Worm (Caenorhabditis elegans) whole organism, L3 larva: ENCODE measurements around the gene F19B10.3.
A peak's percentile ranks its signal among the peaks of the same experiment; 100 is the strongest.

Experiments
- ZK546.5 ChIP-seq: sonication (generic microtip); optimal IDR thresholded peaks from 2 replicates; lab custom pipeline; 2017; ENCODE audit warnings: missing biosample characterization, missing genetic modification characterization
- aly-2 ChIP-seq: fragments of 150-350 bp; optimal IDR thresholded peaks from 2 replicates; lab custom pipeline; 2014; ENCODE audit warnings: missing biosample characterization, missing genetic modification characterization
- ama-1 ChIP-seq: fragments of 150-350 bp; optimal IDR thresholded peaks from 2 replicates; lab custom pipeline; 2018
- ceh-16 ChIP-seq: sonication (generic microtip); optimal IDR thresholded peaks from 2 replicates; lab custom pipeline; 2017; ENCODE audit warnings: missing biosample characterization, missing genetic modification characterization
- ceh-28 ChIP-seq: fragments of 150-350 bp; optimal IDR thresholded peaks from 2 replicates; lab custom pipeline; 2014; ENCODE audit warnings: missing biosample characterization, missing genetic modification reagents, missing genetic modification characterization
- ceh-82 ChIP-seq: fragments of 150-350 bp; optimal IDR thresholded peaks from 2 replicates; lab custom pipeline; 2014; ENCODE audit warnings: missing biosample characterization, missing genetic modification characterization
- ceh-9 ChIP-seq: sonication (generic microtip); optimal IDR thresholded peaks from 2 replicates; lab custom pipeline; 2018; ENCODE audit warnings: missing biosample characterization, missing genetic modification characterization
- daf-12 ChIP-seq: fragments of 150-350 bp; optimal IDR thresholded peaks from 2 replicates; lab custom pipeline; 2014; ENCODE audit warnings: missing biosample characterization, missing genetic modification reagents, missing genetic modification characterization
- egl-27 ChIP-seq: sonication (generic microtip); optimal IDR thresholded peaks from 4 replicates; lab custom pipeline; 2017; ENCODE audit warnings: missing biosample characterization, missing genetic modification reagents, missing genetic modification characterization
- elt-2 ChIP-seq: sonication (generic microtip); optimal IDR thresholded peaks from 2 replicates; lab custom pipeline; 2016; ENCODE audit warnings: missing genetic modification reagents, mild to moderate bottlenecking, missing genetic modification characterization, missing compliant biosample characterization
- elt-3 ChIP-seq, 3 experiments: fragments of 150-350 bp in 1 of 3; sonication (generic microtip) in 2 of 3; optimal IDR thresholded peaks; 2 replicates in 2 of 3; 4 replicates in 1 of 3; lab custom pipeline; 2014 to 2017; ENCODE audit warnings: missing biosample characterization in 3 of 3, missing genetic modification characterization in 3 of 3
- eor-1 ChIP-seq, 2 experiments: fragments of 150-350 bp; optimal IDR thresholded peaks; 2 replicates each; lab custom pipeline; 2014 to 2018; ENCODE audit warnings: missing biosample characterization in 2 of 2, missing genetic modification characterization in 2 of 2
- fkh-2 ChIP-seq: fragments of 150-350 bp; optimal IDR thresholded peaks from 2 replicates; lab custom pipeline; 2014; ENCODE audit warnings: missing biosample characterization, missing genetic modification reagents, missing genetic modification characterization
- fos-1 ChIP-seq: fragments of 150-350 bp; optimal IDR thresholded peaks from 2 replicates; lab custom pipeline; 2014; ENCODE audit warnings: missing biosample characterization, missing genetic modification characterization
- hmg-11 ChIP-seq: sonication (generic microtip); optimal IDR thresholded peaks from 2 replicates; lab custom pipeline; 2016; ENCODE audit warnings: missing genetic modification characterization, missing compliant biosample characterization
- jun-1 ChIP-seq: fragments of 150-350 bp; optimal IDR thresholded peaks from 2 replicates; lab custom pipeline; 2014; ENCODE audit warnings: missing biosample characterization, missing genetic modification reagents, missing genetic modification characterization
- lsy-12 ChIP-seq: sonication (generic microtip); optimal IDR thresholded peaks from 2 replicates; lab custom pipeline; 2016; ENCODE audit warnings: mild to moderate bottlenecking, missing genetic modification characterization, missing compliant biosample characterization
- mml-1 ChIP-seq: fragments of 150-350 bp; sonication (generic microtip); optimal IDR thresholded peaks from 3 replicates; lab custom pipeline; 2014; ENCODE audit warnings: missing biosample characterization, missing genetic modification characterization
- nfya-1 ChIP-seq: sonication (generic microtip); optimal IDR thresholded peaks from 2 replicates; lab custom pipeline; 2017; ENCODE audit warnings: missing genetic modification characterization, mild to moderate bottlenecking, missing compliant biosample characterization, antibody characterized with exemption, moderate library complexity; ENCODE audit not compliant: insufficient read depth
- nhr-11 ChIP-seq: fragments of 150-350 bp; optimal IDR thresholded peaks from 2 replicates; lab custom pipeline; 2014; ENCODE audit warnings: missing biosample characterization, missing genetic modification characterization
- nhr-12 ChIP-seq: fragments of 150-350 bp; optimal IDR thresholded peaks from 2 replicates; lab custom pipeline; 2014; ENCODE audit warnings: missing biosample characterization, missing genetic modification characterization
- nhr-23 ChIP-seq: fragments of 150-350 bp; optimal IDR thresholded peaks from 2 replicates; lab custom pipeline; 2014; ENCODE audit warnings: missing biosample characterization, missing genetic modification reagents, missing genetic modification characterization
- nhr-25 ChIP-seq: sonication (generic microtip); optimal IDR thresholded peaks from 2 replicates; lab custom pipeline; 2017; ENCODE audit warnings: missing biosample characterization, missing genetic modification characterization
- nhr-43 ChIP-seq: sonication (generic microtip); optimal IDR thresholded peaks from 2 replicates; lab custom pipeline; 2016; ENCODE audit warnings: mild to moderate bottlenecking, missing genetic modification characterization, missing compliant biosample characterization; ENCODE audit not compliant: poor library complexity, severe bottlenecking
- nhr-67 ChIP-seq: fragments of 150-350 bp; optimal IDR thresholded peaks from 2 replicates; lab custom pipeline; 2014; ENCODE audit warnings: missing biosample characterization, missing genetic modification characterization
- nhr-76 ChIP-seq: fragments of 150-350 bp; sonication (generic microtip); optimal IDR thresholded peaks from 5 replicates; lab custom pipeline; 2014; ENCODE audit warnings: missing biosample characterization, missing genetic modification characterization
- nhr-77 ChIP-seq: fragments of 150-350 bp; optimal IDR thresholded peaks from 2 replicates; lab custom pipeline; 2014; ENCODE audit warnings: missing biosample characterization, missing genetic modification characterization
- pha-4 ChIP-seq: fragments of 150-350 bp; optimal IDR thresholded peaks from 2 replicates; lab custom pipeline; 2014; ENCODE audit warnings: missing biosample characterization, missing genetic modification reagents, missing genetic modification characterization
- pqm-1 ChIP-seq: fragments of 150-350 bp; optimal IDR thresholded peaks from 2 replicates; lab custom pipeline; 2017; ENCODE audit warnings: missing biosample characterization, missing genetic modification characterization, inconsistent platforms
- snpc-4 ChIP-seq: fragments of 150-350 bp; optimal IDR thresholded peaks from 2 replicates; lab custom pipeline; 2014; ENCODE audit warnings: missing biosample characterization, missing genetic modification characterization
- tbx-2 ChIP-seq: sonication (generic microtip); optimal IDR thresholded peaks from 2 replicates; lab custom pipeline; 2016; ENCODE audit warnings: mild to moderate bottlenecking, missing genetic modification characterization, missing compliant biosample characterization
- unc-62 ChIP-seq: fragments of 150-350 bp; sonication (generic microtip); optimal IDR thresholded peaks from 4 replicates; lab custom pipeline; 2014; ENCODE audit warnings: missing biosample characterization, missing genetic modification reagents, missing genetic modification characterization
- zag-1 ChIP-seq: fragments of 150-350 bp; optimal IDR thresholded peaks from 2 replicates; lab custom pipeline; 2014; ENCODE audit warnings: missing biosample characterization, missing genetic modification characterization
- ztf-11 ChIP-seq: fragments of 150-350 bp; optimal IDR thresholded peaks from 2 replicates; lab custom pipeline; 2014; ENCODE audit warnings: missing biosample characterization, missing genetic modification characterization

F19B10.3 gene

DNA sequence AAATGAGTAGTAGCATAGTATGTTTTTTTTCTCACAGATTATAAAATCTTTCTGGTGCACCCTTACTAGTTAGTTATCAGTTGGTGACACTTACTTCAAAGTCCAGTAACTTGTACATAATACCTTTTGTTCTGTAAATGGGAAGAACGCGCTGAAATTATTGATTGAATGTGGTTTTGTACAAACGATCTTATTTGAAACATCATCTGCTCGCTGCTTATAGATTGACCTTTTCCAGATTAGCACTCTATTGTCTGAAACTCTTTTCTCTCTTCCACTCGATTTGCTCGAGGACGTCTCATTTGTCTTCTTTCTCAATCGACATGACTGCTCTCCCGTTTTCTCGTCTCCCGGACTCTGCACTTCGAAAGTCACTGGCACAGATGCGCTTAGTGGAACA is 17.5 kb upstream of the F19B10.3 start, which contains the start of gene fbxb-33:
Gene fbxb-33 (plus strand): TSS at position 301 of the 400 bp plus-strand sequence.
- TF ChIP-seq pha-4 (tag; lab: Kevin White, UChicago): no peak
- no peak for TF ChIP-seq zag-1 (tag; lab: Kevin White, UChicago)
- TF ChIP-seq nhr-23 (tag; lab: Kevin White, UChicago): no peak
- TF ChIP-seq hmg-11 (tag; lab: Kevin White, UChicago): no peak
- no peak for TF ChIP-seq fkh-2 (tag; lab: Kevin White, UChicago)
- no peak for TF ChIP-seq eor-1 (tag; optimal IDR thresholded peaks at IDR 0.05; lab: Kevin White, UChicago)
- no peak for TF ChIP-seq ztf-11
- TF ChIP-seq nhr-67 (tag; lab: Kevin White, UChicago): no peak
- no peak for TF ChIP-seq unc-62
- no peak for TF ChIP-seq daf-12 (tag; lab: Kevin White, UChicago)
- TF ChIP-seq ZK546.5 (tag; lab: Kevin White, UChicago): no peak

DNA sequence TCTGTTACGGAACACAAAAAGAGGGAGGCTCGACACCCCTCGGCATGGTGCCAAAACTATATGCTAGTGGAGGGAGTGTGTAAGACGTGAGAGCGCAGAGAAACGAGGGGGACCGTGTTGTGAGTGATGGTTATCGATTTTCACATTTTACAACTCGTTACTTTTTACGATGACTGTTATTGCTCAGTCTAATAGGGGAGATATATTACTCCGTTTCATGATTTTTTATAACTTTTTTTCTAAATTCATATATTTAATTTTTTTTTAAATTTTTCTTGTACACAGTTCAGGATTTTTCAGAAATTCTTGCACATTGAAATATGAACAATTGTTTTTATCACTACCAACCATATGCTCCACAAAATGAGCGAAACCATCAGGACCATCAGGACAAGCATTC is 9.2 kb upstream of the F19B10.3 start, which contains the start of gene F19B10.5:
Gene F19B10.5 (plus strand): TSS at position 301 of the 400 bp plus-strand sequence.
- TF ChIP-seq nhr-76 (tag; lab: Kevin White, UChicago): no peak
- no peak for TF ChIP-seq ama-1 (lab: Kevin White, UChicago)
- TF ChIP-seq nhr-43 (tag; lab: Kevin White, UChicago): no peak
- TF ChIP-seq snpc-4 (tag; lab: Kevin White, UChicago): no peak
- TF ChIP-seq lsy-12 (tag; lab: Kevin White, UChicago): no peak
- TF ChIP-seq ceh-28 (tag; lab: Kevin White, UChicago): no peak
- TF ChIP-seq nhr-77: no peak
- no peak for TF ChIP-seq nhr-23 (tag; lab: Kevin White, UChicago)
- TF ChIP-seq mml-1: no peak
- no peak for TF ChIP-seq aly-2 (tag; lab: Kevin White, UChicago)
- no peak for TF ChIP-seq pqm-1 (tag; lab: Kevin White, UChicago)
- no peak for TF ChIP-seq nhr-12
- TF ChIP-seq nhr-11: no peak
- TF ChIP-seq tbx-2 (tag; lab: Kevin White, UChicago): no peak
- no peak for TF ChIP-seq jun-1 (tag; lab: Kevin White, UChicago)
- no peak for TF ChIP-seq ZK546.5 (tag; lab: Kevin White, UChicago)
- TF ChIP-seq, all 47 proteins: peak for 0

DNA sequence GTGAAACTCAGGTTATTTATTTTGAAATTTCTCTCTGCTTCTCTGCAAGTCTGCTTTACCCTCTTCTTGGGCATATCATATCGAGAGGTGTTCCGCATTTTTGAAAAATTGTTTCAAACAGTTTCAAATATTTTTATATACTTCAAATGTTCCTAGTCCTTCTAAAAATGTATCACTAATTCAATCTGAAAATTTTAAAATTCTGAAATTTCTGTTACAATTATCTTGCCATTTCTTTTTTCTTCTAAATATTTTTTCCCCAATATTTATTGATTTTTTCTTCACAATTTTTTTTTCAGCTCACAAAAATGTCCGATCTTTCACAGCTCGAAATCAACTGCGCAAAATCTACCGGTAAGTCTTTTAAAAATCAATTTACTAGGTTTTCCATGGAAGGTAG is 4.8 kb upstream of the F19B10.3 start, which contains the start of gene F19B10.4:
Gene F19B10.4 (plus strand): TSS at position 301 of the 400 bp plus-strand sequence.
- TF ChIP-seq nhr-43 (tag; lab: Kevin White, UChicago): no peak
- no peak for TF ChIP-seq aly-2 (tag; lab: Kevin White, UChicago)
- no peak for TF ChIP-seq eor-1 (tag; optimal IDR thresholded peaks at IDR 0.05; lab: Kevin White, UChicago)
- no peak for TF ChIP-seq snpc-4 (tag; lab: Kevin White, UChicago)
- TF ChIP-seq nhr-76 (tag; lab: Kevin White, UChicago): no peak
- no peak for TF ChIP-seq egl-27
- TF ChIP-seq nhr-11: no peak
- no peak for TF ChIP-seq ceh-16 (tag; lab: Kevin White, UChicago)
- TF ChIP-seq fkh-2 (tag; lab: Kevin White, UChicago): no peak
- TF ChIP-seq mml-1: no peak
- TF ChIP-seq zag-1 (tag; lab: Kevin White, UChicago): no peak
- no peak for TF ChIP-seq ceh-82 (tag; lab: Kevin White, UChicago)
- TF ChIP-seq ceh-9: no peak
- no peak for TF ChIP-seq daf-12 (tag; lab: Kevin White, UChicago)
- no peak for TF ChIP-seq ztf-11

DNA sequence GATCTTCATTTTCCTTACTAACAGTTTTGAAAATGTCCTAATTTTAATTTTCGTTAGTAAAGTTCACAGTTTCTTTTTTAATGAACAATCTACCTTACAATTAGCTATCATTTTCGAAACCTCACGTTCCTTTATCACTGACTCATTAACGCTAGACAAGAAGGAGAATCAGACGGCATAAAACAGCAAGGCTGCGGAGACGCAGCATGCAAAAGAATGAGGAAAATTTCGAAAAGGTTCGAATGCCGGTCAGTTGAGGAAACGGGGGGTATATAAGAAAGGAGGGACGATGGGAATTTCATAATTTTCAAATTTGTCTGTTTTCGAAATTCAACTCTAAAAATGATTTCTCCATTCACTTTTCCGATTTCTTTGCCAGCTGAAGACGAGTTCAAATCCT is 2.6 kb upstream of the F19B10.3 start, which contains the start of gene F19B10.13:
Gene F19B10.13 (plus strand): TSS at position 343 of the 400 bp plus-strand sequence.
- TF ChIP-seq egl-27: no peak
- peak; percentile 70 for TF ChIP-seq elt-2 (tag; lab: Kevin White, UChicago)
- TF ChIP-seq pqm-1 (tag; lab: Kevin White, UChicago): peak; percentile 56
- peak in 1 of 3 experiments; percentile 41 for TF ChIP-seq elt-3 (tag; optimal IDR thresholded peaks at IDR 0.05; lab: Kevin White, UChicago)
- peak; percentile 14 for TF ChIP-seq nfya-1 (tag; lab: Kevin White, UChicago)
- no peak for TF ChIP-seq nhr-25 (tag; lab: Kevin White, UChicago)
- TF ChIP-seq, all 47 proteins: peak for 4

DNA sequence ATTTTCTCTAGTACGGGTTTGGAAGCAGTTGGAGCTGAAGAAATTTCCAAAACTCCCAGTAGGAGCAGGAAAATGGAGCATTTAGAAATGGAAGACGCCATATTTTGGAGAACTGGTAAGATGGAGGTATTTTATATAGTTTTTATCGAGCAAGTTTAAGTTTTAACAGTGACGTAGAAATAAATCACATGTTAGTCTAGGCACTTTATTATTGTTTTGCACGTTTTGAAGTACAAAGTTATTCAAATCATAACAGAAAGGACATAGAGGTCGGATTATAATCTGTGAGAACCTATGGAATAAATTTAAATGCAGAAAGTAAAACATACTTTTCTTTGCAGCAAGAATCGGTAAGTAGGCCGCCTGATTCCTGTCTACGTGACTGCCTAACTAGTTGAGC is 774 bp upstream of the F19B10.3 start, which contains the start of gene F19B10.6:
Gene F19B10.6 (minus strand): TSS at position 101 of the 400 bp plus-strand sequence.
- TF ChIP-seq hmg-11 (tag; lab: Kevin White, UChicago): no peak
- TF ChIP-seq nhr-12: no peak
- no peak for TF ChIP-seq fos-1
- TF ChIP-seq elt-2 (tag; lab: Kevin White, UChicago): no peak
- TF ChIP-seq nhr-76 (tag; lab: Kevin White, UChicago): no peak
